Fruit fly (Drosophila melanogaster): ENCODE data around the gene Ctns.

The Ctns gene

DNA sequence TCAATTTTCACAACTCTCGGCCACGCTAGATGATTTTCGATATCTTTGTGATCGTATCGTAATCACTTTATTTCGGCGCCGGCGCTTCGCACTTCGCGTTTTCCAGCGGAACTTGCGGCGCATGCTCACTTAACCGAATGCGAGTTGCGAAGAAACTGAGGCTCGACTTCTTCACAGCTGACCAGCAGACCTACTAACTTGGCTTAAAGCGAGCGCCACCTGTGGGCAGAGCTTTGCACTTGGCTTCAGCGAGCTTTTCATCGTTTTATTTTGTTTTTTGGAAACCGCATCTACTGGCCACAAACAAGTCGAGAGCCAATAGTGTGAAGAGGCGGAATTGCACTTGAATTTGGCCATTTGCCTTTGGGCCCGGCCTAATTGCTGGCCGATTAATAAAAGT is 48.4 kb downstream of the Ctns start, which contains the start of gene CG34375:
Gene CG34375 (minus strand): TSS at position 157 of the 400 bp plus-strand sequence.
- TF ChIP-seq noc (tag; optimal IDR thresholded peaks at IDR 0.05) = no peak

DNA sequence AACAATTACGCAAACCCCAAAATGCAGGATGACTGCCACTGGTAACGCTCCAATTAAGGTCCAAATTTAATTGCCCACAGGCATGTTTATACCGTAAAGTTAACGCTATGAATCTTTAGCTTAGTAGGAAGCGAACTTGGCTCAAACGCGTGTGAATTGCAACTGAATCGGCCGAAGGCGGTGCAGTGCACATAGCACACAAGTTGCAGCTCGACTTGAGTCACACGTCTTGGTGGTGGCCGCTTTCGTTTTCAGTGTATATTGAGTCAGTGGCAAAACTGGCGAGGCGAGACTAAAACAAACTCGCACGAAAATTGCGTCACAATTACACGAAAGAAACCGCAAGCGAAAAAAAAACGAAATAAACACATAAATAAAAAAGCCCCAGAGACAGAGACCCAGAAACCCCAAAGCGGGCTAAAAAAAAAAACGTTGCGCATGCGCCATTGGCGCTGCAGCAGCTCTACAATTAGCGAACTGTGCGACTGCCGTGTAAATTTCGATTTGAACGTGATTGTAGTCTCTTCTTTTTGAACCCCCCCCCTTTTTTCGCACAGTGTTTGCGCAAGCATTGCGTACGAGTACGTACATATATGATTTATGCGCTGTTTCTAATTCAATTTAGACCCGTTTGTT is 49.2 kb downstream of the Ctns start:
- no peak for TF ChIP-seq noc (tag; optimal IDR thresholded peaks at IDR 0.05)

Measured in whole organism, larva.